Worm (Caenorhabditis elegans): Measurements from ENCODE around the gene F36H12.5.

Gene F36H12.5

ce11 chrIV:5317106-5317505 lies 50.5 kb downstream of the F36H12.5 start (continued):
- TF ChIP-seq unc-98 (GFP tag; IDR thresholded peaks at IDR 0.05) (no peak), skn-1 (tag; optimal IDR thresholded peaks at IDR 0.05) (no peak), lir-3 (tag; optimal IDR thresholded peaks at IDR 0.05; ENCODE audit: poor library complexity) (no peak), nhr-90 (tag; optimal IDR thresholded peaks at IDR 0.05; ENCODE audit: poor library complexity) (peak; percentile 87), nhr-28 (tag; optimal IDR thresholded peaks at IDR 0.05) (no peak), ces-1 (GFP tag; optimal IDR thresholded peaks at IDR 0.05) (no peak), grh-1 (GFP tag; IDR thresholded peaks at IDR 0.05) (peak; percentile 64; the same call in 1 of the 2 replicates), fkh-10 (GFP tag; optimal IDR thresholded peaks at IDR 0.05) (no peak), dsc-1 (tag; optimal IDR thresholded peaks at IDR 0.05) (no peak), mep-1 (tag; optimal IDR thresholded peaks at IDR 0.05) (peak; percentile 22), Y116A8C.19 (tag; optimal IDR thresholded peaks at IDR 0.05; ENCODE audit: borderline replicate concordance) (no peak), C04F5.9 (tag; optimal IDR thresholded peaks at IDR 0.05) (no peak), ama-1 (optimal IDR thresholded peaks at IDR 0.05) (peak; percentile 52), tbx-2 (tag; optimal IDR thresholded peaks at IDR 0.05) (peak; percentile 11), pqm-1 (tag; optimal IDR thresholded peaks at IDR 0.05) (no peak), sup-37 (GFP tag; optimal IDR thresholded peaks at IDR 0.05) (no peak), nhr-11 (tag; optimal IDR thresholded peaks at IDR 0.05) (no peak), isw-1 (GFP tag; IDR thresholded peaks at IDR 0.05) (no peak), elt-3 (tag; optimal IDR thresholded peaks at IDR 0.05) (peak in 1 of 6 experiments; percentile 62), ceh-90 (tag; optimal IDR thresholded peaks at IDR 0.05) (no peak), lin-39 (tag; optimal IDR thresholded peaks at IDR 0.05) (peak; percentile 38), F16B12.6 (tag; optimal IDR thresholded peaks at IDR 0.05) (no peak), fkh-4 (tag; optimal IDR thresholded peaks at IDR 0.05; ENCODE audit: borderline replicate concordance) (no peak), nhr-76 (tag; optimal IDR thresholded peaks at IDR 0.05) (no peak), ets-5 (GFP tag; IDR thresholded peaks at IDR 0.05) (no peak), unc-30 (tag; optimal IDR thresholded peaks at IDR 0.05) (no peak), zag-1 (tag; optimal IDR thresholded peaks at IDR 0.05) (no peak), efl-1 (optimal IDR thresholded peaks at IDR 0.05) (peak; percentile 5 to 30), efl-1 (GFP tag; optimal IDR thresholded peaks at IDR 0.05 in 1 of 2) (no peak), pag-3 (tag; optimal IDR thresholded peaks at IDR 0.05; ENCODE audit: borderline replicate concordance, insufficient read depth) (no peak), lin-35 (GFP tag; optimal IDR thresholded peaks at IDR 0.05) (peak in 1 of 2 experiments; percentile 44), lin-15B (tag; optimal IDR thresholded peaks at IDR 0.05) (no peak), snu-23 (GFP tag; optimal IDR thresholded peaks at IDR 0.05) (peak; percentile 61), lsy-2 (tag; optimal IDR thresholded peaks at IDR 0.05) (peak in 1 of 2 experiments; percentile 24), sox-4 (tag; optimal IDR thresholded peaks at IDR 0.05) (no peak), jun-1 (tag; optimal IDR thresholded peaks at IDR 0.05) (no peak), vab-15 (tag; optimal IDR thresholded peaks at IDR 0.05) (no peak), C34B4.2 (tag; optimal IDR thresholded peaks at IDR 0.05) (no peak), hlh-17 (GFP tag; optimal IDR thresholded peaks at IDR 0.05; ENCODE audit: borderline replicate concordance) (no peak), ceh-63 (GFP tag; optimal IDR thresholded peaks at IDR 0.05) (no peak), ztf-11 (tag; optimal IDR thresholded peaks at IDR 0.05) (no peak), unc-130 (tag; optimal IDR thresholded peaks at IDR 0.05) (no peak), C16A3.4 (tag; optimal IDR thresholded peaks at IDR 0.05) (peak; percentile 1), unc-62 (GFP tag; optimal IDR thresholded peaks at IDR 0.05) (no peak)

Data from whole organism, L1 larva.